Worm (Caenorhabditis elegans): ENCODE data around the gene ubl-1.

ce11 chrIII:3112001-3112400 is 43.9 kb downstream of the ubl-1 start:
- no peak for TF ChIP-seq him-1 (tag; optimal IDR thresholded peaks at IDR 0.05)
- TF ChIP-seq dao-5 (tag; optimal IDR thresholded peaks at IDR 0.05), result no peak

Data from whole organism, L4/young adult.